Worm (Caenorhabditis elegans): Measurements from ENCODE around the gene T26E4.3.

- TF ChIP-seq fos-1 (tag; optimal IDR thresholded peaks at IDR 0.05) (no peak), nhr-129 (tag; optimal IDR thresholded peaks at IDR 0.05) (no peak), snpc-4 (tag; optimal IDR thresholded peaks at IDR 0.05) (no peak), nhr-237 (tag; optimal IDR thresholded peaks at IDR 0.05) (no peak), unc-62 (GFP tag; optimal IDR thresholded peaks at IDR 0.05) (no peak), ZK546.5 (tag; optimal IDR thresholded peaks at IDR 0.05) (no peak), skn-1 (tag; optimal IDR thresholded peaks at IDR 0.05) (no peak), ceh-82 (tag; optimal IDR thresholded peaks at IDR 0.05) (no peak), F13H6.1 (tag; optimal IDR thresholded peaks at IDR 0.05) (no peak), ztf-11 (tag; optimal IDR thresholded peaks at IDR 0.05) (no peak), nhr-25 (tag; optimal IDR thresholded peaks at IDR 0.05) (no peak), ama-1 (optimal IDR thresholded peaks at IDR 0.05) (no peak), lin-39 (tag; optimal IDR thresholded peaks at IDR 0.05) (no peak), unc-55 (GFP tag; optimal IDR thresholded peaks at IDR 0.05) (no peak)
Measured at ce11 chrV:15741851-15742250, 40.7 kb upstream of the T26E4.3 start, which contains the start of gene str-18.

Data from whole organism, L2 larva.